Worm (Caenorhabditis elegans) whole organism, L4 larva: ENCODE measurements around the gene C08B6.14.
A peak's percentile ranks its signal among the peaks of the same experiment; 100 is the strongest.

ENCODE experiments used
- F37D6.2 ChIP-seq: sonication (generic microtip); optimal IDR thresholded peaks from 2 replicates; lab custom pipeline; 2016; ENCODE audit warnings: mild to moderate bottlenecking, missing genetic modification characterization, missing compliant biosample characterization
- F44E2.7 ChIP-seq: fragments of 200-800 bp; sonication (Bioruptor generic); IDR thresholded peaks from 2 replicates; pipeline ENCODE4 v2.1.2; 2022; ENCODE audit warnings: missing genetic modification characterization, missing compliant biosample characterization
- F49E8.2 ChIP-seq: sonication (generic microtip); optimal IDR thresholded peaks from 2 replicates; lab custom pipeline; 2016; ENCODE audit warnings: missing compliant biosample characterization, mild to moderate bottlenecking, missing genetic modification characterization, borderline replicate concordance
- R02D3.7 ChIP-seq: fragments of 150-350 bp; sonication (generic microtip); optimal IDR thresholded peaks from 3 replicates; lab custom pipeline; 2014; ENCODE audit warnings: missing biosample characterization, missing genetic modification characterization
- Y105C5A.15 ChIP-seq: fragments of 200-800 bp; sonication (Bioruptor generic); IDR thresholded peaks from 2 replicates; pipeline ENCODE4 v1.3.6; 2022; ENCODE audit warnings: missing genetic modification characterization, missing compliant biosample characterization
- Y48G9A.11 ChIP-seq: fragments of 200-800 bp; sonication (Bioruptor generic); IDR thresholded peaks from 2 replicates; pipeline ENCODE4 v1.3.6; 2022; ENCODE audit warnings: missing genetic modification reagents, missing genetic modification characterization, missing compliant biosample characterization
- ZK337.2 ChIP-seq: fragments of 200-800 bp; sonication (Bioruptor generic); IDR thresholded peaks from 2 replicates; pipeline ENCODE4 v1.3.6; 2022; ENCODE audit warnings: missing genetic modification reagents, missing genetic modification characterization, missing compliant biosample characterization
- aha-1 ChIP-seq: fragments of 150-350 bp; peaks from one replicate; lab custom pipeline; 2014; ENCODE audit warnings: missing biosample characterization, missing genetic modification characterization
- aly-2 ChIP-seq: sonication (generic microtip); optimal IDR thresholded peaks from 2 replicates; lab custom pipeline; 2018; ENCODE audit warnings: missing biosample characterization, missing genetic modification characterization
- attf-4 ChIP-seq: sonication (generic microtip); optimal IDR thresholded peaks from 3 replicates; lab custom pipeline; 2017; ENCODE audit warnings: missing biosample characterization, missing genetic modification characterization
- ceh-20 ChIP-seq: fragments of 200-800 bp; sonication (Bioruptor generic); IDR thresholded peaks from 2 replicates; pipeline ENCODE4 v1.3.6; 2022; ENCODE audit warnings: missing genetic modification reagents, missing genetic modification characterization, missing compliant biosample characterization
- ceh-44 ChIP-seq: fragments of 200-800 bp; sonication (Bioruptor generic); IDR thresholded peaks from 2 replicates; pipeline ENCODE4 v1.3.6; 2022; ENCODE audit warnings: missing genetic modification reagents, missing genetic modification characterization, missing compliant biosample characterization
- ceh-82 ChIP-seq: sonication (generic microtip); optimal IDR thresholded peaks from 2 replicates; lab custom pipeline; 2017; ENCODE audit warnings: missing biosample characterization, missing genetic modification characterization
- ces-1 ChIP-seq: fragments of 150-350 bp; sonication (generic microtip); optimal IDR thresholded peaks from 4 replicates; lab custom pipeline; 2014; ENCODE audit warnings: missing biosample characterization, missing genetic modification reagents, missing genetic modification characterization
- ctbp-1 ChIP-seq: fragments of 200-800 bp; sonication (Bioruptor generic); IDR thresholded peaks from 2 replicates; pipeline ENCODE4 v1.3.6; 2022; ENCODE audit warnings: missing genetic modification reagents, missing genetic modification characterization, missing compliant biosample characterization
- daf-16 ChIP-seq, 3 experiments: sonication (generic microtip); optimal IDR thresholded peaks; 2 replicates each; lab custom pipeline; 2016 to 2017; ENCODE audit warnings: missing genetic modification characterization in 3 of 3, missing genetic modification reagents in 3 of 3, mild to moderate bottlenecking in 2 of 3, missing compliant biosample characterization in 2 of 3, missing biosample characterization in 1 of 3, moderate library complexity in 1 of 3
- daf-19 ChIP-seq: fragments of 200-800 bp; sonication (Bioruptor generic); conservative IDR thresholded peaks from 2 replicates; pipeline ENCODE4 v1.3.6; 2022; ENCODE audit warnings: missing genetic modification characterization, missing compliant biosample characterization
- daf-8 ChIP-seq: fragments of 200-800 bp; sonication (Bioruptor generic); IDR thresholded peaks from 2 replicates; pipeline ENCODE4 v1.3.6; 2022; ENCODE audit warnings: missing genetic modification characterization, missing compliant biosample characterization
- dmd-6 ChIP-seq: fragments of 200-800 bp; sonication (Bioruptor generic); IDR thresholded peaks from 2 replicates; pipeline ENCODE4 v1.3.6; 2022; ENCODE audit warnings: missing genetic modification reagents, missing genetic modification characterization, missing compliant biosample characterization
- dmd-8 ChIP-seq: fragments of 200-800 bp; sonication (Bioruptor generic); IDR thresholded peaks from 2 replicates; pipeline ENCODE4 v1.3.6; 2022; ENCODE audit warnings: missing genetic modification characterization, missing compliant biosample characterization
- dmd-9 ChIP-seq: fragments of 200-800 bp; sonication (Bioruptor generic); IDR thresholded peaks from 2 replicates; pipeline ENCODE4 v1.3.6; 2022; ENCODE audit warnings: missing genetic modification reagents, missing genetic modification characterization, missing compliant biosample characterization
- dpl-1 ChIP-seq: fragments of 150-350 bp; optimal IDR thresholded peaks from 2 replicates; lab custom pipeline; 2014; ENCODE audit warnings: missing biosample characterization, missing genetic modification reagents, missing genetic modification characterization
- dve-1 ChIP-seq: sonication (generic microtip); optimal IDR thresholded peaks from 2 replicates; lab custom pipeline; 2017; ENCODE audit warnings: antibody characterized with exemption, mild to moderate bottlenecking, missing genetic modification characterization, missing compliant biosample characterization; ENCODE audit not compliant: insufficient read depth
- egl-27 ChIP-seq: sonication (generic microtip); optimal IDR thresholded peaks from 3 replicates; lab custom pipeline; 2017; ENCODE audit warnings: missing biosample characterization, missing genetic modification reagents, missing genetic modification characterization
- hlh-11 ChIP-seq: fragments of 200-800 bp; sonication (Bioruptor generic); optimal IDR thresholded peaks from 2 replicates; lab custom pipeline; 2018; ENCODE audit warnings: mild to moderate bottlenecking, missing genetic modification characterization, missing compliant biosample characterization
- lin-15B ChIP-seq: fragments of 150-350 bp; sonication (generic microtip); optimal IDR thresholded peaks from 3 replicates; lab custom pipeline; 2014; ENCODE audit warnings: missing biosample characterization, missing genetic modification characterization
- lin-39 ChIP-seq: fragments of 150-350 bp; optimal IDR thresholded peaks from 2 replicates; lab custom pipeline; 2014; ENCODE audit warnings: missing biosample characterization, missing genetic modification reagents, missing genetic modification characterization
- lsy-2 ChIP-seq, 2 experiments: fragments of 150-350 bp in 1 of 2; sonication (generic microtip) in 1 of 2; optimal IDR thresholded peaks; 2 replicates each; lab custom pipeline; 2014 to 2017; ENCODE audit warnings: missing biosample characterization in 2 of 2, missing genetic modification characterization in 2 of 2
- madf-9 ChIP-seq: fragments of 200-800 bp; sonication (Bioruptor generic); conservative IDR thresholded peaks from 2 replicates; pipeline ENCODE4 v1.3.6; 2022; ENCODE audit warnings: missing genetic modification reagents, missing genetic modification characterization, missing compliant biosample characterization
- mdl-1 ChIP-seq, 2 experiments: fragments of 150-350 bp in 1 of 2; sonication (generic microtip) in 1 of 2; optimal IDR thresholded peaks; 2 replicates each; lab custom pipeline; 2014 to 2017; ENCODE audit warnings: missing biosample characterization in 2 of 2, missing genetic modification characterization in 2 of 2
- mdt-29 ChIP-seq: fragments of 200-800 bp; sonication (Bioruptor generic); IDR thresholded peaks from 2 replicates; pipeline ENCODE4 v1.3.6; 2022; ENCODE audit warnings: missing genetic modification reagents, missing genetic modification characterization, missing compliant biosample characterization
- mes-2 ChIP-seq: sonication (generic microtip); optimal IDR thresholded peaks from 2 replicates; lab custom pipeline; 2016; ENCODE audit warnings: missing genotype, mild to moderate bottlenecking, missing genetic modification characterization, missing compliant biosample characterization; ENCODE audit not compliant: poor library complexity, severe bottlenecking
- mxl-2 ChIP-seq: fragments of 200-800 bp; sonication (Bioruptor generic); conservative IDR thresholded peaks from 2 replicates; pipeline ENCODE4 v1.3.6; 2022; ENCODE audit warnings: missing genetic modification reagents, missing genetic modification characterization, missing compliant biosample characterization
- mxl-3 ChIP-seq: fragments of 200-800 bp; sonication (Bioruptor generic); optimal IDR thresholded peaks from 2 replicates; lab custom pipeline; 2018; ENCODE audit warnings: mild to moderate bottlenecking, missing genetic modification characterization, missing compliant biosample characterization
- nhr-102 ChIP-seq: sonication (generic microtip); optimal IDR thresholded peaks from 2 replicates; lab custom pipeline; 2016; ENCODE audit warnings: mild to moderate bottlenecking, missing genetic modification characterization, moderate library complexity, missing compliant biosample characterization
- nhr-11 ChIP-seq: fragments of 150-350 bp; optimal IDR thresholded peaks from 2 replicates; lab custom pipeline; 2014; ENCODE audit warnings: missing biosample characterization, missing genetic modification characterization
- nhr-28 ChIP-seq: fragments of 150-350 bp; optimal IDR thresholded peaks from 2 replicates; lab custom pipeline; 2014; ENCODE audit warnings: missing biosample characterization, missing genetic modification characterization
- nhr-41 ChIP-seq: fragments of 200-800 bp; sonication (Bioruptor generic); IDR thresholded peaks from 2 replicates; pipeline ENCODE4 v1.3.6; 2022; ENCODE audit warnings: missing genetic modification reagents, missing genetic modification characterization, missing compliant biosample characterization
- nhr-6 ChIP-seq: fragments of 150-350 bp; optimal IDR thresholded peaks from 2 replicates; lab custom pipeline; 2014; ENCODE audit warnings: missing biosample characterization, missing genetic modification characterization
- nhr-77 ChIP-seq: fragments of 150-350 bp; optimal IDR thresholded peaks from 2 replicates; lab custom pipeline; 2014; ENCODE audit warnings: missing biosample characterization, missing genetic modification characterization
- php-3 ChIP-seq: fragments of 200-800 bp; sonication (Bioruptor generic); IDR thresholded peaks from 2 replicates; pipeline ENCODE4 v1.3.6; 2022; ENCODE audit warnings: missing genetic modification reagents, missing genetic modification characterization, missing compliant biosample characterization
- skn-1 ChIP-seq: fragments of 150-350 bp; optimal IDR thresholded peaks from 2 replicates; lab custom pipeline; 2014; ENCODE audit warnings: missing biosample characterization, missing genetic modification characterization
- snpc-1.2 ChIP-seq: fragments of 200-800 bp; sonication (Bioruptor generic); IDR thresholded peaks from 2 replicates; pipeline ENCODE4 v1.3.6; 2022; ENCODE audit warnings: missing genetic modification reagents, missing genetic modification characterization, missing compliant biosample characterization
- snpc-4 ChIP-seq: fragments of 150-350 bp; optimal IDR thresholded peaks from 2 replicates; lab custom pipeline; 2014; ENCODE audit warnings: missing biosample characterization, missing genetic modification characterization
- spr-3 ChIP-seq: fragments of 200-800 bp; sonication (Bioruptor generic); optimal IDR thresholded peaks from 2 replicates; lab custom pipeline; 2018; ENCODE audit warnings: mild to moderate bottlenecking, missing genetic modification characterization, missing compliant biosample characterization
- vab-7 ChIP-seq: fragments of 200-800 bp; sonication (Bioruptor generic); IDR thresholded peaks from 2 replicates; pipeline ENCODE4 v1.3.6; 2022; ENCODE audit warnings: missing genetic modification reagents, missing genetic modification characterization, missing compliant biosample characterization
- zag-1 ChIP-seq: fragments of 150-350 bp; optimal IDR thresholded peaks from 2 replicates; lab custom pipeline; 2014; ENCODE audit warnings: missing biosample characterization, missing genetic modification characterization

C08B6.14 gene

DNA sequence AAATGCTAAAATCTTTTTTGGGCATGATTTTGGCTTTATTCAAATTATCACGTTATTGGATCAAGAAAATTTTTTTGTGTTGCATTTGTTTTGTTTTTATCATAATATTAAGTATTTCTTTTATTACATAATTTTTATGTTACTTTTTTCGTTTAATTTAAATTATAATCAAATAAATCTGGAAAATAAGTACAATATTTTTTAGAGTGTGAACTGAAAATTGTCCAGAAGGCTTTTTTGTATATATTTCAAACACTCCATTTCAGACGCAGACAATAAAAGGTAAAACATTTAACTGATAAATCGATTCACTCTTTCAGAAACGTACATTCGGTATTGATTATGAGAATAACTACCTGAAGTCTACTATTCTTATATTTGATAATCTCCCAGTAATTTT, 5.5 kb upstream of the C08B6.14 start, which contains the start of gene C08B6.11:
Gene C08B6.11, plus strand, starts transcription at position 301 of the 400 bp plus-strand sequence.
- TF ChIP-seq snpc-1.2 (GFP tag; lab: Robert Waterston, UW), result no peak
- TF ChIP-seq dpl-1 (GFP tag; lab: Kevin White, UChicago), result no peak
- TF ChIP-seq F49E8.2, result no peak
- no peak for TF ChIP-seq ctbp-1 (GFP tag; lab: Robert Waterston, UW)
- TF ChIP-seq nhr-6, result no peak
- TF ChIP-seq F44E2.7 (GFP tag; lab: Robert Waterston, UW), result no peak

DNA sequence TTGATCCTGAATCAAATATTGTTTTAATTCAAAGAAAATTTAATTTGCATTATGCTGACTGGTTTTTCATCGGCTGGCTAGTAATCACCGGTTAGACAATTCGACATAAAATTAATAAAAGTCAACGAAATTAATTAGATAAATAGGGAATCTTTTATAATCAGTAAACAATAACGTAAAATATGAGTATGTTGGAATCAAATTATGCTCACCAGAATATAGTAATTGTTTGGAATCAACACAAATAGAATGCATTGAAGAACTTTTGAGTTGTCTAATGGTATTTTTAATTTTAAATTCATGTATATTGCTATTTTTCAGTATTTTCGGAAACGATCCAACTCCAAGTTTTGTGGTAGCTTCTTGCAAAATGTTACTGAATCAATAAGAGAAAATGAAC, 3.6 kb upstream of the C08B6.14 start, which contains the start of gene C08B6.2:
Gene C08B6.2, plus strand, starts transcription at position 301 of the 400 bp plus-strand sequence.
- TF ChIP-seq vab-7 (GFP tag; lab: Robert Waterston, UW) (no peak), lin-15B (tag; lab: Kevin White, UChicago) (no peak), aha-1 (peak; percentile 44)

DNA sequence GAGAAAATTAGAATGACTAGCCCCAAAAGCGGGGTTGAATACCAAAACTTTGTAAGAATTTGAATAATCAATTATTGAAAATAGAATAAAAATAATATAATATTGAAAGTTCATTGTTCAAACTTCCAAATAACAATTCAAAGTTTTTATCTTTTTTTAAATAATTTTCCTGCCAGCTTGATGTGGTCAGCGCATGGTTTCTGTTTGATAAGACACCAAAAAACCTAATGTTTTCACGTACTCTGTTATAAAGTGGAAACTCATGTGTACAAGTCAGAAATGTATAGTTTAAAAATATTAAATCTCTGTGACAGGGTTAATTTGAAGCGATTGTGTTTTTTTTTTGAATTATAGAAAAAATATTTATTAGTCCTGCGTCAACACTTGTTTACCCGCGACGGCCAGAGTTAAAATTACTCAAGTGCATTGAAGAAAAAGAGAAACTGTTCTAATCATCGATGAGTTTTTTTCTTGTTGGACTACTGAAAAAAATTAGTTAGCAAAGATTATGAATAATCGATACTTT, 3.0 kb upstream of the C08B6.14 start, which contains the start of gene ugt-17:
Gene ugt-17, minus strand, starts transcription at position 180 of the 526 bp plus-strand sequence.
- no peak for TF ChIP-seq aly-2 (tag; lab: Kevin White, UChicago)
- TF ChIP-seq nhr-11 (tag; lab: Kevin White, UChicago), result no peak
- TF ChIP-seq mxl-3 (GFP tag; lab: Kevin White, UChicago), result no peak
- no peak for TF ChIP-seq nhr-41
- TF ChIP-seq attf-4 (tag; lab: Kevin White, UChicago), result no peak
- no peak for TF ChIP-seq daf-8 (GFP tag; lab: Robert Waterston, UW)
- TF ChIP-seq ceh-44 (GFP tag; lab: Robert Waterston, UW), result no peak
- TF ChIP-seq nhr-102 (tag; lab: Kevin White, UChicago), result peak; percentile 7
- TF ChIP-seq Y105C5A.15 (GFP tag; lab: Robert Waterston, UW), result no peak
- no peak for TF ChIP-seq mxl-2 (GFP tag; lab: Robert Waterston, UW)
- no peak for TF ChIP-seq egl-27
- no peak for TF ChIP-seq mdl-1 (tag; optimal IDR thresholded peaks at IDR 0.05; lab: Kevin White, UChicago)
- TF ChIP-seq skn-1 (tag; lab: Kevin White, UChicago), result no peak
- TF ChIP-seq nhr-77, result peak; percentile 61
- no peak for TF ChIP-seq snpc-4 (tag; lab: Kevin White, UChicago)
- no peak for TF ChIP-seq daf-19
- no peak for TF ChIP-seq mes-2 (tag; lab: Kevin White, UChicago)
- no peak for TF ChIP-seq F44E2.7 (GFP tag; lab: Robert Waterston, UW)
- no peak for TF ChIP-seq ceh-20
- no peak for TF ChIP-seq Y48G9A.11 (GFP tag; lab: Robert Waterston, UW)
- peak; percentile 60; the same call in 1 of the 2 replicates for TF ChIP-seq php-3 (GFP tag; lab: Robert Waterston, UW)
- no peak for TF ChIP-seq snpc-1.2 (GFP tag; lab: Robert Waterston, UW)
- TF ChIP-seq zag-1 (tag; lab: Kevin White, UChicago), result no peak
- TF ChIP-seq F37D6.2 (tag; lab: Kevin White, UChicago), result no peak
- TF ChIP-seq dmd-9 (GFP tag; lab: Robert Waterston, UW), result no peak
- TF ChIP-seq ZK337.2 (GFP tag; lab: Robert Waterston, UW), result no peak
- no peak for TF ChIP-seq spr-3 (GFP tag; lab: Kevin White, UChicago)
- TF ChIP-seq dmd-6 (GFP tag; lab: Robert Waterston, UW), result peak; percentile 78
- peak; percentile 65 for TF ChIP-seq nhr-28 (tag; lab: Kevin White, UChicago)
- no peak for TF ChIP-seq dmd-8 (GFP tag; lab: Robert Waterston, UW)
- peak; percentile 70 for TF ChIP-seq dve-1
- no peak for TF ChIP-seq ceh-82 (tag; lab: Kevin White, UChicago)
- TF ChIP-seq madf-9 (GFP tag; lab: Robert Waterston, UW), result no peak
- peak; percentile 50 for TF ChIP-seq hlh-11 (tag; lab: Kevin White, UChicago)
- TF ChIP-seq lsy-2 (tag; optimal IDR thresholded peaks at IDR 0.05; lab: Kevin White, UChicago), result no peak
- TF ChIP-seq ces-1 (GFP tag; lab: Kevin White, UChicago), result no peak
- TF ChIP-seq lin-39 (tag; lab: Kevin White, UChicago), result no peak
- no peak for TF ChIP-seq R02D3.7 (tag; lab: Kevin White, UChicago)
- no peak for TF ChIP-seq nhr-6
- TF ChIP-seq daf-16 (GFP tag; optimal IDR thresholded peaks at IDR 0.05; lab: Kevin White, UChicago), result no peak
- TF ChIP-seq daf-16 (tag; optimal IDR thresholded peaks at IDR 0.05; lab: Kevin White, UChicago), result peak; percentile 91
- no peak for TF ChIP-seq mdt-29 (GFP tag; lab: Robert Waterston, UW)
